Worm (Caenorhabditis elegans) whole organism, L4 larva: Measurements from ENCODE around the gene srg-58.

ENCODE experiments used
- aly-2 ChIP-seq: sonication (generic microtip); optimal IDR thresholded peaks from 2 replicates; lab custom pipeline; 2018; ENCODE audit warnings: missing biosample characterization, missing genetic modification characterization
- ceh-82 ChIP-seq: sonication (generic microtip); optimal IDR thresholded peaks from 2 replicates; lab custom pipeline; 2017; ENCODE audit warnings: missing biosample characterization, missing genetic modification characterization
- hlh-30 ChIP-seq: sonication (generic microtip); optimal IDR thresholded peaks from 2 replicates; lab custom pipeline; 2017; ENCODE audit warnings: antibody characterized with exemption, mild to moderate bottlenecking, missing genetic modification characterization, missing compliant biosample characterization; ENCODE audit not compliant: insufficient read depth
- lin-13 ChIP-seq: fragments of 150-350 bp; optimal IDR thresholded peaks from 2 replicates; lab custom pipeline; 2014; ENCODE audit warnings: missing biosample characterization, missing genetic modification reagents, missing genetic modification characterization
- lin-39 ChIP-seq: fragments of 150-350 bp; optimal IDR thresholded peaks from 2 replicates; lab custom pipeline; 2014; ENCODE audit warnings: missing biosample characterization, missing genetic modification reagents, missing genetic modification characterization
- lsy-2 ChIP-seq, 2 experiments: fragments of 150-350 bp in 1 of 2; sonication (generic microtip) in 1 of 2; optimal IDR thresholded peaks; 2 replicates each; lab custom pipeline; 2014 to 2017; ENCODE audit warnings: missing biosample characterization in 2 of 2, missing genetic modification characterization in 2 of 2
- mdt-29 ChIP-seq: fragments of 200-800 bp; sonication (Bioruptor generic); IDR thresholded peaks from 2 replicates; pipeline ENCODE4 v1.3.6; 2022; ENCODE audit warnings: missing genetic modification reagents, missing genetic modification characterization, missing compliant biosample characterization
- nhr-10 ChIP-seq: fragments of 150-350 bp; optimal IDR thresholded peaks from 2 replicates; lab custom pipeline; 2014; ENCODE audit warnings: missing biosample characterization, missing genetic modification characterization
- nhr-76 ChIP-seq: fragments of 150-350 bp; optimal IDR thresholded peaks from 2 replicates; lab custom pipeline; 2014; ENCODE audit warnings: missing biosample characterization, missing genetic modification characterization

DNA sequence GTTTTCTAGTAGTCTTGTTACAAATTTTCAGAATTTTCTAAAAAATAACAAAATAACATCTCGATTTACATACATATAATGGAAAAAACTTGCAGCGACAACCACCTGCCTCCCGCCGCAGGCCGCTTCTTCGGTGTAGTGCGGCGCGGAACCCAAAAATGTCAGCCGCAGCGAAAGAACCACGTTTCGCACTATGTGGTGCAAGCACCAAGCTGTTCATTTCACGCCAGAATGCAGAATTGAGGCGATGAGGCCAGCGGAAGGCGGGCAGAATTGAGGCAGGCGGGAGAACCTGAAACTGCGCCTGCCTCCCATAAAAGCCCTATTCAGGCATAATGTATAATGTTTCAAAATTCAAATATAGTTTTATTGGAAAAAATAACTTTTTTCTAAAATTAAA is 2.1 kb upstream of the srg-58 start:
- TF ChIP-seq mdt-29 (GFP tag; lab: Robert Waterston, UW) (no peak), lsy-2 (tag; optimal IDR thresholded peaks at IDR 0.05; lab: Kevin White, UChicago) (no peak), hlh-30 (no peak), ceh-82 (tag; lab: Kevin White, UChicago) (no peak), lin-39 (tag; lab: Kevin White, UChicago) (no peak), nhr-76 (tag; lab: Kevin White, UChicago) (no peak), aly-2 (tag; lab: Kevin White, UChicago) (no peak), lin-13 (GFP tag; lab: Kevin White, UChicago) (no peak), nhr-10 (no peak)
